Worm (Caenorhabditis elegans) whole organism, L4 larva: ENCODE results near the gene kin-5.

Experiments
- mep-1 ChIP-seq: fragments of 150-350 bp; sonication (generic microtip); optimal IDR thresholded peaks from 3 replicates; lab custom pipeline; 2014; ENCODE audit warnings: missing biosample characterization, missing genetic modification characterization
- nhr-42 ChIP-seq: fragments of 200-800 bp; sonication (Bioruptor generic); IDR thresholded peaks from 2 replicates; pipeline ENCODE4 v1.3.6; 2022; ENCODE audit warnings: missing genetic modification characterization, missing compliant biosample characterization
- unc-39 ChIP-seq: sonication (generic microtip); optimal IDR thresholded peaks from 2 replicates; lab custom pipeline; 2017; ENCODE audit warnings: missing biosample characterization, missing genetic modification characterization

DNA sequence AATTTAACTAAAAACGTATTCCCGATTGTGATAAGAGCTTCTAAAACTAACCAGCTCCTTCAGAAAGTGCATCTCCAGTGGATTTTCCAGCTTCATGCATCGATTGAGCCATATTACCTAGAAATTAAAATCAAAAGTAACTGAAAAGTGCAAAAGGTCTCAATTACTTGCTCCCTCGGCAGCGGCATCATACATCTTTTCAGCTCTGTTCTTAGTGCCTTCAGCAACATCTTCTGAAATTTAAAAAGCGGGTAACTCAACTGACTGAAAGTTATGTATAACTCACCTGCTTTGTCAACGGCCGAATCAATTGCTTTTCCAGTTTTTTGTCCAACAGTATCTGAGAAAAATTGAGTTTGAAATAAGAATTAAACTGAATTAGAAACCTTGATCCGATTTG is 44.6 kb downstream of the kin-5 start:
- TF ChIP-seq nhr-42 (GFP tag; lab: Robert Waterston, UW) (no peak), unc-39 (no peak), mep-1 (tag; lab: Kevin White, UChicago) (no peak)
